Worm (Caenorhabditis elegans): ENCODE results near the gene pfk-1.1.
A peak's percentile ranks its signal among the peaks of the same experiment; 100 is the strongest.

Gene pfk-1.1

ce11 chrX:2971542-2971988 is 30.9 kb downstream of the pfk-1.1 start (continued):
- TF ChIP-seq snpc-1.1 (tag; optimal IDR thresholded peaks at IDR 0.05; ENCODE audit: insufficient read depth) (no peak), snpc-1.3 (tag; optimal IDR thresholded peaks at IDR 0.05; ENCODE audit: insufficient read depth) (no peak), rec-8 (tag; optimal IDR thresholded peaks at IDR 0.05) (no peak), somi-1 (GFP tag; optimal IDR thresholded peaks at IDR 0.05) (peak; percentile 84), egrh-3 (GFP tag; IDR thresholded peaks at IDR 0.05) (peak; percentile 61; the same call in 1 of the 2 replicates), sdz-38 (tag; optimal IDR thresholded peaks at IDR 0.05) (no peak), ceh-58 (GFP tag; IDR thresholded peaks at IDR 0.05) (no peak), mes-4 (tag; optimal IDR thresholded peaks at IDR 0.05) (no peak), F22D6.2 (tag; optimal IDR thresholded peaks at IDR 0.05) (no peak), nhr-90 (tag; optimal IDR thresholded peaks at IDR 0.05) (peak; percentile 76), madf-10 (tag; optimal IDR thresholded peaks at IDR 0.05) (peak; percentile 81), ztf-3 (GFP tag; optimal IDR thresholded peaks at IDR 0.05) (no peak), tbx-9 (tag; optimal IDR thresholded peaks at IDR 0.05; ENCODE audit: borderline replicate concordance) (no peak), madf-3 (GFP tag; IDR thresholded peaks at IDR 0.05) (peak; percentile 87), chd-7 (tag; optimal IDR thresholded peaks at IDR 0.05) (peak; percentile 95), nhr-80 (tag; optimal IDR thresholded peaks at IDR 0.05) (peak; percentile 61), zfh-2 (GFP tag; conservative IDR thresholded peaks at IDR 0.05) (peak; percentile 92), bed-2 (GFP tag; IDR thresholded peaks at IDR 0.05) (0 out of 2 replicates have a peak, but pooled peaks have one; percentile 28), ceh-100 (GFP tag; IDR thresholded peaks at IDR 0.05) (no peak), unc-130 (GFP tag; optimal IDR thresholded peaks at IDR 0.05) (no peak), F23B12.7 (tag; optimal IDR thresholded peaks at IDR 0.05; ENCODE audit: insufficient read depth) (no peak), zim-3 (tag; optimal IDR thresholded peaks at IDR 0.05) (peak; percentile 27), K12H6.12 (tag; optimal IDR thresholded peaks at IDR 0.05) (peak; percentile 91), ZK185.1 (tag; optimal IDR thresholded peaks at IDR 0.05; ENCODE audit: poor library complexity, severe bottlenecking) (peak; percentile 53), aptf-2 (GFP tag; conservative IDR thresholded peaks at IDR 0.05) (no peak), atf-7 (tag; optimal IDR thresholded peaks at IDR 0.05) (peak; percentile 94), lin-40 (tag; optimal IDR thresholded peaks at IDR 0.05) (peak; percentile 86), lin-54 (GFP tag; optimal IDR thresholded peaks at IDR 0.05) (peak; percentile 55), lin-26 (GFP tag; IDR thresholded peaks at IDR 0.05) (peak; percentile 80), ama-1 (optimal IDR thresholded peaks at IDR 0.05) (peak; percentile 68), ama-1 (GFP tag; optimal IDR thresholded peaks at IDR 0.05) (no peak)

- TF ChIP-seq nhr-120 (GFP tag; IDR thresholded peaks at IDR 0.05) (no peak), sdz-38 (tag; optimal IDR thresholded peaks at IDR 0.05) (no peak), T26A5.8 (tag; optimal IDR thresholded peaks at IDR 0.05) (no peak), tlf-1 (GFP tag; optimal IDR thresholded peaks at IDR 0.05) (peak; percentile 17), ama-1 (optimal IDR thresholded peaks at IDR 0.05) (peak; percentile 49), ama-1 (GFP tag; optimal IDR thresholded peaks at IDR 0.05) (no peak), ztf-22 (GFP tag; optimal IDR thresholded peaks at IDR 0.05) (no peak), attf-5 (GFP tag; optimal IDR thresholded peaks at IDR 0.05) (no peak), cebp-1 (GFP tag; IDR thresholded peaks at IDR 0.05) (no peak), cebp-1 (tag; optimal IDR thresholded peaks at IDR 0.05) (peak; percentile 53), akir-1 (GFP tag; optimal IDR thresholded peaks at IDR 0.05) (no peak), pbrm-1 (GFP tag; IDR thresholded peaks at IDR 0.05) (peak; percentile 9; the same call in 1 of the 2 replicates), F57A8.1 (GFP tag; optimal IDR thresholded peaks at IDR 0.05) (no peak), madf-10 (tag; optimal IDR thresholded peaks at IDR 0.05) (peak; percentile 4), K11D2.4 (GFP tag; IDR thresholded peaks at IDR 0.05) (no peak), nfya-2 (GFP tag; IDR thresholded peaks at IDR 0.05) (no peak), atf-7 (tag; optimal IDR thresholded peaks at IDR 0.05) (no peak), aptf-3 (GFP tag; IDR thresholded peaks at IDR 0.05) (no peak), ZK185.1 (tag; optimal IDR thresholded peaks at IDR 0.05; ENCODE audit: poor library complexity, severe bottlenecking) (peak; percentile 37), F39B2.1 (GFP tag; IDR thresholded peaks at IDR 0.05) (no peak), ztf-26 (tag; optimal IDR thresholded peaks at IDR 0.05) (peak; percentile 40), zim-3 (tag; optimal IDR thresholded peaks at IDR 0.05) (no peak), nfyb-1 (GFP tag; IDR thresholded peaks at IDR 0.05) (peak; percentile 57; the same call in 1 of the 2 replicates)
These were observed 31.8 kb downstream of the pfk-1.1 start for ce11 chrX:2972272-2973042.
